Worm (Caenorhabditis elegans) whole organism, late embryonic: ENCODE data around the gene pde-12.
A peak's percentile ranks its signal among the peaks of the same experiment; 100 is the strongest.
"Not testable (repeated sequence)": the region's sequence is repeated elsewhere in the genome, so short reads cannot be mapped to it uniquely, and the experiment has no call there.

Experiments
- K02D7.2 ChIP-seq: sonication (generic microtip); optimal IDR thresholded peaks from 2 replicates; lab custom pipeline; 2017; ENCODE audit warnings: mild to moderate bottlenecking, missing genetic modification characterization, missing compliant biosample characterization
- T23F11.4 ChIP-seq: fragments of 200-800 bp; sonication (Bioruptor generic); optimal IDR thresholded peaks from 2 replicates; lab custom pipeline; 2018; ENCODE audit warnings: mild to moderate bottlenecking, missing genetic modification characterization, missing compliant biosample characterization
- ahr-1 ChIP-seq: sonication (generic microtip); optimal IDR thresholded peaks from 2 replicates; lab custom pipeline; 2016; ENCODE audit warnings: missing genetic modification characterization, missing compliant biosample characterization
- ama-1 ChIP-seq: fragments of 150-350 bp; optimal IDR thresholded peaks from 2 replicates; lab custom pipeline; 2014
- ceh-18 ChIP-seq: sonication (generic microtip); optimal IDR thresholded peaks from 2 replicates; lab custom pipeline; 2016; ENCODE audit warnings: missing genetic modification characterization, missing compliant biosample characterization
- ceh-19 ChIP-seq: fragments of 200-800 bp; sonication (Bioruptor generic); optimal IDR thresholded peaks from 2 replicates; lab custom pipeline; 2018; ENCODE audit warnings: mild to moderate bottlenecking, missing genetic modification characterization, missing compliant biosample characterization
- ceh-2 ChIP-seq: sonication (generic microtip); optimal IDR thresholded peaks from 2 replicates; lab custom pipeline; 2016; ENCODE audit warnings: missing genotype, missing genetic modification characterization, missing compliant biosample characterization
- ceh-30 ChIP-seq: fragments of 150-350 bp; optimal IDR thresholded peaks from 2 replicates; lab custom pipeline; 2014; ENCODE audit warnings: missing biosample characterization, missing genetic modification characterization
- ceh-31 ChIP-seq: sonication (generic microtip); optimal IDR thresholded peaks from 2 replicates; lab custom pipeline; 2016; ENCODE audit warnings: missing genetic modification characterization, missing compliant biosample characterization
- ceh-34 ChIP-seq: sonication (generic microtip); optimal IDR thresholded peaks from 2 replicates; lab custom pipeline; 2016; ENCODE audit warnings: mild to moderate bottlenecking, missing genetic modification characterization, missing compliant biosample characterization
- ceh-45 ChIP-seq: fragments of 200-800 bp; sonication (Bioruptor generic); IDR thresholded peaks from 2 replicates; pipeline ENCODE4 v1.3.6; 2022; ENCODE audit warnings: missing genetic modification reagents, missing genetic modification characterization, missing compliant biosample characterization
- ceh-48 ChIP-seq: sonication (generic microtip); optimal IDR thresholded peaks from 2 replicates; lab custom pipeline; 2016; ENCODE audit warnings: missing genetic modification characterization, inconsistent platforms, missing compliant biosample characterization
- ceh-9 ChIP-seq: sonication (generic microtip); optimal IDR thresholded peaks from 2 replicates; lab custom pipeline; 2016; ENCODE audit warnings: mild to moderate bottlenecking, missing genetic modification characterization, inconsistent platforms, missing compliant biosample characterization
- dve-1 ChIP-seq: sonication (generic microtip); optimal IDR thresholded peaks from 2 replicates; lab custom pipeline; 2017; ENCODE audit warnings: antibody characterized with exemption, mild to moderate bottlenecking, missing genetic modification characterization, missing compliant biosample characterization
- elt-2 ChIP-seq: sonication (generic microtip); optimal IDR thresholded peaks from 2 replicates; lab custom pipeline; 2016; ENCODE audit warnings: missing genetic modification reagents, missing genetic modification characterization, missing compliant biosample characterization
- ets-4 ChIP-seq: sonication (generic microtip); optimal IDR thresholded peaks from 2 replicates; lab custom pipeline; 2016; ENCODE audit warnings: missing genetic modification characterization, missing compliant biosample characterization
- fax-1 ChIP-seq: sonication (generic microtip); optimal IDR thresholded peaks from 2 replicates; lab custom pipeline; 2016; ENCODE audit warnings: missing genotype, missing genetic modification characterization, missing compliant biosample characterization
- fkh-10 ChIP-seq: fragments of 150-350 bp; optimal IDR thresholded peaks from 2 replicates; lab custom pipeline; 2014; ENCODE audit warnings: missing biosample characterization, missing genetic modification reagents, missing genetic modification characterization
- gmeb-2 ChIP-seq: sonication (generic microtip); optimal IDR thresholded peaks from 2 replicates; lab custom pipeline; 2016; ENCODE audit warnings: missing genetic modification characterization, inconsistent platforms, missing compliant biosample characterization
- hlh-30 ChIP-seq: sonication (generic microtip); optimal IDR thresholded peaks from 2 replicates; lab custom pipeline; 2017; ENCODE audit warnings: antibody characterized with exemption, missing genetic modification characterization, missing compliant biosample characterization; ENCODE audit not compliant: insufficient read depth
- hlh-6 ChIP-seq: sonication (generic microtip); optimal IDR thresholded peaks from 2 replicates; lab custom pipeline; 2016; ENCODE audit warnings: missing genotype, missing genetic modification characterization, missing compliant biosample characterization
- lin-11 ChIP-seq: fragments of 200-800 bp; sonication (Bioruptor generic); optimal IDR thresholded peaks from 2 replicates; lab custom pipeline; 2018; ENCODE audit warnings: mild to moderate bottlenecking, missing genetic modification characterization, missing compliant biosample characterization
- nfya-1 ChIP-seq: sonication (generic microtip); optimal IDR thresholded peaks from 2 replicates; lab custom pipeline; 2017; ENCODE audit warnings: missing genetic modification characterization, mild to moderate bottlenecking, missing compliant biosample characterization, antibody characterized with exemption, moderate library complexity
- nhr-11 ChIP-seq: fragments of 150-350 bp; optimal IDR thresholded peaks from 2 replicates; lab custom pipeline; 2014; ENCODE audit warnings: missing biosample characterization, missing genetic modification characterization
- npax-4 ChIP-seq: sonication (generic microtip); optimal IDR thresholded peaks from 2 replicates; lab custom pipeline; 2016; ENCODE audit warnings: missing genetic modification characterization, missing compliant biosample characterization
- pag-3 ChIP-seq: sonication (generic microtip); optimal IDR thresholded peaks from 2 replicates; lab custom pipeline; 2016; ENCODE audit warnings: missing compliant biosample characterization, missing genetic modification characterization, borderline replicate concordance
- pat-9 ChIP-seq: fragments of 200-800 bp; sonication (Bioruptor generic); optimal IDR thresholded peaks from 2 replicates; lab custom pipeline; 2018; ENCODE audit warnings: mild to moderate bottlenecking, missing genetic modification characterization, moderate library complexity, missing compliant biosample characterization
- pha-2 ChIP-seq: sonication (generic microtip); optimal IDR thresholded peaks from 2 replicates; lab custom pipeline; 2017; ENCODE audit warnings: mild to moderate bottlenecking, missing genetic modification characterization, missing compliant biosample characterization
- pha-4 ChIP-seq: fragments of 150-350 bp; optimal IDR thresholded peaks from 2 replicates; lab custom pipeline; 2018; ENCODE audit warnings: missing biosample characterization, missing genetic modification reagents, missing genetic modification characterization
- pros-1 ChIP-seq: fragments of 150-350 bp; optimal IDR thresholded peaks from 2 replicates; lab custom pipeline; 2014; ENCODE audit warnings: missing biosample characterization, missing genetic modification reagents, missing genetic modification characterization
- ref-2 ChIP-seq: sonication (generic microtip); optimal IDR thresholded peaks from 2 replicates; lab custom pipeline; 2016; ENCODE audit warnings: missing genetic modification characterization, missing compliant biosample characterization
- sdc-2 ChIP-seq: sonication (generic microtip); optimal IDR thresholded peaks from 2 replicates; lab custom pipeline; 2016; ENCODE audit warnings: missing genotype, missing genetic modification characterization, missing compliant biosample characterization
- sox-4 ChIP-seq: sonication (generic microtip); optimal IDR thresholded peaks from 2 replicates; lab custom pipeline; 2017; ENCODE audit warnings: mild to moderate bottlenecking, missing genetic modification characterization, inconsistent platforms, missing compliant biosample characterization
- syd-9 ChIP-seq: sonication (generic microtip); optimal IDR thresholded peaks from 2 replicates; lab custom pipeline; 2016; ENCODE audit warnings: mild to moderate bottlenecking, missing genetic modification characterization, moderate library complexity, missing compliant biosample characterization
- unc-3 ChIP-seq, 2 experiments: fragments of 200-800 bp in 1 of 2; sonication (Bioruptor generic) in 1 of 2; sonication (generic microtip) in 1 of 2; conservative IDR thresholded peaks in 1 of 2; optimal IDR thresholded peaks in 1 of 2; 2 replicates each; pipeline versions ENCODE4 v1.3.6 to Lab custom; 2016 to 2022; ENCODE audit warnings: missing compliant biosample characterization in 2 of 2, missing genetic modification characterization in 2 of 2, missing genetic modification reagents in 1 of 2
- unc-42 ChIP-seq: sonication (generic microtip); optimal IDR thresholded peaks from 2 replicates; lab custom pipeline; 2016; ENCODE audit warnings: missing genotype, missing genetic modification characterization, missing compliant biosample characterization
- unc-86 ChIP-seq: sonication (generic microtip); optimal IDR thresholded peaks from 2 replicates; lab custom pipeline; 2016; ENCODE audit warnings: missing genetic modification characterization, missing compliant biosample characterization
- zip-5 ChIP-seq: sonication (generic microtip); optimal IDR thresholded peaks from 2 replicates; lab custom pipeline; 2016; ENCODE audit warnings: missing genetic modification characterization, missing compliant biosample characterization

pde-12 gene

DNA sequence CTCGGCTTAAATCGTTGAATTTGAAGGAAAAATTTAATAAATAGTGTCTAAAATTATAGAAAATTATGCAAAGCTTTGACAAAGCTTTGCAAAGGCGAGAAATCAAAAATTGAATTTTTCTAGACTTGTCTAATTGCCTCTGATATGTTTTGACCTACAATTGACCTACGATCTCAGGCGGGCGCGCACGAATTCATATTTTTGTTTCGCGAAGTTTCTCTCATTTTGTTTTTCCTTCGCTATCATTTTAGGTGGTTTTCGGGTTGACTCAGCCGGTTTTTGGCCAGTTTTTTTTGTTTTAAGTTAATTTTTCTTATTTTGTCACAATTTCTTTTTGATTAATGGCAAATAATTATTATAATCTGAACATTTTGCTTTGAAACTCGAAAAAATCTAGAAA lies 37.6 kb downstream of the pde-12 start:
- TF ChIP-seq ama-1 (lab: Kevin White, UChicago) = no peak
- TF ChIP-seq pat-9 (tag; lab: Kevin White, UChicago) = no peak
- no peak for TF ChIP-seq sox-4 (tag; lab: Kevin White, UChicago)
- no peak for TF ChIP-seq elt-2 (tag; lab: Kevin White, UChicago)
- no peak for TF ChIP-seq pag-3 (tag; lab: Kevin White, UChicago)
- TF ChIP-seq gmeb-2 = no peak
- TF ChIP-seq fax-1 (tag; lab: Kevin White, UChicago) = no peak
- TF ChIP-seq unc-86 (tag; lab: Kevin White, UChicago) = no peak
- TF ChIP-seq hlh-6 (tag; lab: Kevin White, UChicago) = no peak
- TF ChIP-seq ceh-30 (tag; lab: Kevin White, UChicago) = no peak
- TF ChIP-seq K02D7.2 (tag; lab: Kevin White, UChicago) = no peak
- TF ChIP-seq ceh-2 (tag; lab: Kevin White, UChicago) = no peak
- TF ChIP-seq, all 69 proteins: peak for 0

DNA sequence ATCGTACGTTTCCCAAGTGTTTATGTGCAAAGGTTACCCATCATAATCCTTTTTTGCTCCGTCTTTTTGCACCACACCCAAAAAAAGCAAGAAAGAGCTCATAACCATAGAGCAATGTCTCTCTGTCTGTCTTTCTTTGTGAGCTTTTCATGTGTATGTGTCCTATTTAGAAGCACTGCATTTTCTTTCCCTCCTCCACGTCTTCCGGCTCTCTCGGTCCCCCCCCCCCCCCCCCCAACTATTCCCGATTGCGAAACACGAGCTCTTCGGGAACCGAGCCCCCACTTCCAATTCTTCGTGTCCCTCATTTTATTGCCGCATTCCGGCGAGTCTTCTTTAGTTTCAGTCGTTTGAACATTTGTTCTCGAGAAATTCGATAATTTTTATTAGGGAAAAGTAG lies 38.0 kb downstream of the pde-12 start:
- TF ChIP-seq ahr-1 = no peak
- TF ChIP-seq ceh-9 = no peak
- TF ChIP-seq ref-2 = no peak
- no peak for TF ChIP-seq pha-2 (tag; lab: Kevin White, UChicago)
- no peak for TF ChIP-seq lin-11 (tag; lab: Kevin White, UChicago)

DNA sequence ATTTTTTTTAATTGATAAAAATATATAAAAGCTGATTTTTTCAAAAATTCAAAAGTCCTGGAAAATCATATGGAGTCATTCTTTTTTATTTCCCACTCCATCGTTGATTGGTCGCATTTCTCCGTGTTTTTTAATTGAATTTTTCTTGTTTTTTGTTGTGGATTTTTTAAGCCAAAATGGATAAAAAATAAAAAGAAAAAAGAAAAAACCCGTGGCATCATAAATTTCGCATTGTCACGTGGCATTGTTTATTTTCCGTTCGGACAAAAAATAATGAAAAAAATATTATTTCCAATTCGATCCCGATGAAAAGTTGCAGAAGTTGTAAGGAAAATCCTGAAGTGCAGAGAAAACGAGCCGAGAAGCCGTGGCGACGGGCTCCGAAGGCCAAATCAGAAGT lies 39.2 kb downstream of the pde-12 start, which contains the start of gene klp-7:
Gene klp-7, plus strand, starts transcription at position 301 of the 400 bp plus-strand sequence.
- TF ChIP-seq ceh-19; ceh-48 (tag; lab: Kevin White, UChicago); pha-4: not testable (repeated sequence)

DNA sequence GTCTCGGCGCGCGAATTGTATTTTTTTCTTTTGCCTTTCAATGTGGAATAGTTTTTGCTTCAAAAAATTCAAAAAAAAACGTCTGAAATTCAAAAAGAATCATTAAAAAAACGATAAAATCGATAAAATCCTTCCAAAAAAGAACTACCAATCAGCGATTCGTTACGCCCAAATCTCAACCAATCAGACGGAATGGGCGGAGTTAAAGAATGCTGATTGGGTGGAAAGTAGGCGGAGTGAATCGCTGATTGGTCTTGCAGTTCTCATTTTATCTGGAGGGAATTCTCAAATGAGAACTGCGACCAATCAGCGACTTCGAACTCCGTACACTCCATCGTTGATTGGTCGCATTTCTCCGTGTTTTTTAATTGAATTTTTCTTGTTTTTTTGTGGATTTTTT lies 39.6 kb downstream of the pde-12 start:
- TF ChIP-seq nfya-1 (peak; percentile 93), pros-1 (tag; lab: Kevin White, UChicago) (no peak), nhr-11 (tag; lab: Kevin White, UChicago) (no peak), dve-1 (tag; lab: Kevin White, UChicago) (no peak)

DNA sequence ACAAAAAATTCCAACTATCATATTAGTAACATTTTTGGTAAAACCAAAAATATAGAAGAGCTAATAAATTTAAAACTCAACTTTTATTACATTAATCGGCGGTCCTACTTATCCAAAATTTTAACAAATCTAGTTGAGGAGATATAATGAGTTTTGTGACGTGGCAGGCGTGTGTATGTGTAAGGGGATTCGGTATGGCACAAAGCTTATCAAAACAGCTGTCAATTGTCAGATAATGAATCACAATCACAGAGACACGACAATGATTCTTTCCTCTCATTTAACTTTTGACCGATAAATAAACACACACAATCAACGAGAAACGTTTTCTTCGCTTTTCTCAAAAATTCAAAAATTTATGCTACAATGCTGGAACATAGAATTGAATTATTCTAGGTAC lies 42.8 kb downstream of the pde-12 start, which contains the start of gene K11D9.3:
Gene K11D9.3, minus strand, starts transcription at position 181 of the 400 bp plus-strand sequence.
- TF ChIP-seq hlh-30 (tag; lab: Kevin White, UChicago) (no peak), sdc-2 (tag; lab: Kevin White, UChicago) (no peak), unc-86 (tag; lab: Kevin White, UChicago) (no peak), unc-42 (tag; lab: Kevin White, UChicago) (no peak), pha-4 (no peak), fax-1 (tag; lab: Kevin White, UChicago) (no peak), T23F11.4 (no peak), ceh-18 (no peak)

DNA sequence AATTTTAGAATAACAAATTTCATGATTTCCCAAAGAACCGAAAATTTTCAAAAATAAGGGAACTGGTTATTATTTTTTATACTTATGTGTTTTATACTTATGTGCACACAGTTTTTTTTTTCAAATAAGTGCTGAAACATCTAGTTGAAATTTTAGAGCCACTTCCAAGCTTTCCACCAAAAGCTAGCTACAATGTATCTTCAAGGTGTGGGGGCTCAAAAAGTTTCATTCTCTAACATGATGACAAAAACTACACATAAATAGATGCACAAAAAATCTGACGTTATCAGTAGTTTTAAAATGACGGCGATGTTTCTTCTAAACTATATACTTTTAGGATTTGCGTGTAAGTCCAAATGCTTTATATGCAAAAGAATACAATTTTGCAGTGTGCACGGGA lies 50.8 kb downstream of the pde-12 start, which contains the start of gene clec-163:
Gene clec-163, plus strand, starts transcription at position 301 of the 400 bp plus-strand sequence.
- TF ChIP-seq ceh-31 (tag; lab: Kevin White, UChicago) = no peak
- no peak for TF ChIP-seq pag-3 (tag; lab: Kevin White, UChicago)
- TF ChIP-seq unc-42 (tag; lab: Kevin White, UChicago) = no peak
- no peak for TF ChIP-seq elt-2 (tag; lab: Kevin White, UChicago)
- no peak for TF ChIP-seq unc-3 (GFP tag; conservative IDR thresholded peaks at IDR 0.05; lab: Robert Waterston, UW)
- TF ChIP-seq unc-3 (tag; optimal IDR thresholded peaks at IDR 0.05; lab: Kevin White, UChicago) = no peak
- TF ChIP-seq fkh-10 (GFP tag; lab: Kevin White, UChicago) = no peak
- TF ChIP-seq gmeb-2 = no peak
- TF ChIP-seq zip-5 (tag; lab: Kevin White, UChicago) = no peak
- TF ChIP-seq ceh-48 (tag; lab: Kevin White, UChicago) = no peak
- no peak for TF ChIP-seq ceh-45
- TF ChIP-seq ets-4 (tag; lab: Kevin White, UChicago) = no peak
- TF ChIP-seq npax-4 (tag; lab: Kevin White, UChicago) = no peak
- no peak for TF ChIP-seq ceh-2 (tag; lab: Kevin White, UChicago)
- TF ChIP-seq syd-9 (tag; lab: Kevin White, UChicago) = no peak
- no peak for TF ChIP-seq nfya-1
- no peak for TF ChIP-seq fax-1 (tag; lab: Kevin White, UChicago)
- no peak for TF ChIP-seq ceh-34 (tag; lab: Kevin White, UChicago)
